Worm (Caenorhabditis elegans): ENCODE data around the gene cpt-2.

The cpt-2 gene

ce11 chrIV:11142314-11143227, 36.9 kb upstream of the cpt-2 start, which contains the start of gene skih-2 (continued):
- no peak for TF ChIP-seq nhr-237 (tag; optimal IDR thresholded peaks at IDR 0.05)
- TF ChIP-seq lin-14 (GFP tag; optimal IDR thresholded peaks at IDR 0.05): no peak
- no peak for TF ChIP-seq ceh-90 (tag; optimal IDR thresholded peaks at IDR 0.05)
- peak; percentile 85 to 93 for TF ChIP-seq efl-1 (optimal IDR thresholded peaks at IDR 0.05)
- TF ChIP-seq efl-1 (GFP tag; optimal IDR thresholded peaks at IDR 0.05 in 1 of 2): peak; percentile 95 to 99
- TF ChIP-seq ces-1 (GFP tag; optimal IDR thresholded peaks at IDR 0.05): no peak
- no peak for TF ChIP-seq aha-1 (tag; optimal IDR thresholded peaks at IDR 0.05)
- no peak for TF ChIP-seq zip-4 (GFP tag; optimal IDR thresholded peaks at IDR 0.05)
- TF ChIP-seq egl-13 (tag; optimal IDR thresholded peaks at IDR 0.05): no peak
- TF ChIP-seq nhr-28 (tag; optimal IDR thresholded peaks at IDR 0.05): no peak
- TF ChIP-seq lin-15B (tag; optimal IDR thresholded peaks at IDR 0.05): peak; percentile 32
- TF ChIP-seq pqm-1 (tag; optimal IDR thresholded peaks at IDR 0.05): no peak
- TF ChIP-seq sox-4 (tag; optimal IDR thresholded peaks at IDR 0.05): no peak
- TF ChIP-seq elt-3 (tag; optimal IDR thresholded peaks at IDR 0.05): no peak
- no peak for TF ChIP-seq hpl-2 (GFP tag; optimal IDR thresholded peaks at IDR 0.05)
- TF ChIP-seq nhr-20 (tag; optimal IDR thresholded peaks at IDR 0.05): peak; percentile 36
- no peak for TF ChIP-seq nhr-76 (tag; optimal IDR thresholded peaks at IDR 0.05)
- no peak for TF ChIP-seq fkh-8 (tag; optimal IDR thresholded peaks at IDR 0.05)
- no peak for TF ChIP-seq elt-2 (tag; optimal IDR thresholded peaks at IDR 0.05)
- peak; percentile 56 for TF ChIP-seq skn-1 (tag; optimal IDR thresholded peaks at IDR 0.05)
- TF ChIP-seq dsc-1 (tag; optimal IDR thresholded peaks at IDR 0.05): peak; percentile 37
- TF ChIP-seq isw-1 (GFP tag; IDR thresholded peaks at IDR 0.05): peak; percentile 26
- TF ChIP-seq unc-30 (tag; optimal IDR thresholded peaks at IDR 0.05): no peak
- no peak for TF ChIP-seq aly-2 (tag; optimal IDR thresholded peaks at IDR 0.05)
- peak in 2 of 3 experiments; percentile 12 to 41 for TF ChIP-seq ceh-82 (tag; optimal IDR thresholded peaks at IDR 0.05)
- TF ChIP-seq snu-23 (GFP tag; optimal IDR thresholded peaks at IDR 0.05): peak; percentile 55
- peak; percentile 92 to 95 (median 93) for TF ChIP-seq dpl-1 (GFP tag; optimal IDR thresholded peaks at IDR 0.05)
- TF ChIP-seq pag-3 (tag; optimal IDR thresholded peaks at IDR 0.05; ENCODE audit: borderline replicate concordance, insufficient read depth): no peak
- peak; percentile 20 for TF ChIP-seq snpc-4 (tag; optimal IDR thresholded peaks at IDR 0.05)
- TF ChIP-seq lin-13 (GFP tag; optimal IDR thresholded peaks at IDR 0.05): no peak
- TF ChIP-seq xbp-1 (tag; optimal IDR thresholded peaks at IDR 0.05): peak; percentile 78
- TF ChIP-seq nhr-84 (tag; optimal IDR thresholded peaks at IDR 0.05): no peak
- TF ChIP-seq nhr-77 (tag; optimal IDR thresholded peaks at IDR 0.05): no peak
- peak; percentile 80 to 86 for TF ChIP-seq lsy-2 (tag; optimal IDR thresholded peaks at IDR 0.05)

- TF ChIP-seq lin-13 (GFP tag; optimal IDR thresholded peaks at IDR 0.05): no peak
- no peak for TF ChIP-seq unc-130 (tag; optimal IDR thresholded peaks at IDR 0.05)
- TF ChIP-seq pag-3 (tag; optimal IDR thresholded peaks at IDR 0.05; ENCODE audit: borderline replicate concordance, insufficient read depth): no peak
- no peak for TF ChIP-seq irx-1 (tag; optimal IDR thresholded peaks at IDR 0.05)
- TF ChIP-seq elt-3 (tag; optimal IDR thresholded peaks at IDR 0.05): no peak
- TF ChIP-seq nhr-20 (tag; optimal IDR thresholded peaks at IDR 0.05): no peak
- no peak for TF ChIP-seq efl-1 (optimal IDR thresholded peaks at IDR 0.05)
- no peak for TF ChIP-seq efl-1 (GFP tag; optimal IDR thresholded peaks at IDR 0.05 in 1 of 2)
- no peak for TF ChIP-seq ztf-4 (tag; optimal IDR thresholded peaks at IDR 0.05)
- TF ChIP-seq lin-15B (tag; optimal IDR thresholded peaks at IDR 0.05): no peak
Measured at ce11 chrIV:11143228-11143444, 36.3 kb upstream of the cpt-2 start, which contains the start of gene F01G4.4. TSS of gene F01G4.4 (plus strand) at chrIV:11143345.

ce11 chrIV:11145929-11146339, 33.5 kb upstream of the cpt-2 start:
- TF ChIP-seq isw-1 (GFP tag; IDR thresholded peaks at IDR 0.05): no peak
- TF ChIP-seq sptf-1 (tag; optimal IDR thresholded peaks at IDR 0.05): no peak
- TF ChIP-seq zag-1 (tag; optimal IDR thresholded peaks at IDR 0.05): no peak
- no peak for TF ChIP-seq efl-1 (optimal IDR thresholded peaks at IDR 0.05)
- peak; percentile 50 to 92 for TF ChIP-seq efl-1 (GFP tag; optimal IDR thresholded peaks at IDR 0.05 in 1 of 2)
- peak in 1 of 3 experiments; percentile 35 for TF ChIP-seq dpl-1 (GFP tag; optimal IDR thresholded peaks at IDR 0.05)
- TF ChIP-seq mab-9 (GFP tag; IDR thresholded peaks at IDR 0.05): no peak
- TF ChIP-seq lin-35 (GFP tag; optimal IDR thresholded peaks at IDR 0.05): peak in 1 of 2 experiments; percentile 20
